Fruit fly (Drosophila melanogaster): ENCODE results near the gene CG18477.

The CG18477 gene

dm6 chr2L:15641668-15642067 lies 19.2 kb upstream of the CG18477 start:
- TF ChIP-seq Ets65A (GFP tag) (peak; percentile 91), CG13624 (GFP tag; optimal IDR thresholded peaks at IDR 0.05) (no peak)

DNA sequence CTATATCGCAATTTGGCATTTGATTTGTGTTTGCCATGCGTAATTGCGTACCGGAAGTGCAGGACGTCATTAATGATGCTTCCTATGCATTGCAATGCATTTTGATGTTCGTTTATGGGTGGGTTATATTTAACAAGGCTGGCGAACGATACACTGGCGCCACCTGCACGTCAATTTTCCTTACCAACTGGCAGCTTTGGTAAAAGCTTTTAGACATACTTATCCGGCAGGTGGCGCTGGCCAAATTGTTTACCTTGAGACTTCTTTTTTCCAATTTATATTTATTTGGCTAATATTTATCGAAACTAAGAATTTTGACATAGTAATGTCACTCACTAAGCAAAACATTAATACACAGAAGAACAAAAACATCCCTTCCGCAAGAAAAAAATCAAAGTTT lies 17.1 kb upstream of the CG18477 start:
- no peak for TF ChIP-seq crol (GFP tag; IDR thresholded peaks at IDR 0.05)
- no peak for TF ChIP-seq B-H1 (GFP tag; IDR thresholded peaks at IDR 0.05)
- TF ChIP-seq danr (GFP tag; IDR thresholded peaks at IDR 0.05): no peak
- no peak for TF ChIP-seq CG15696 (tag; optimal IDR thresholded peaks at IDR 0.05)
- TF ChIP-seq onecut (GFP tag; IDR thresholded peaks at IDR 0.05): no peak
- no peak for TF ChIP-seq CoRest (tag; optimal IDR thresholded peaks at IDR 0.05)
- peak; percentile 13 for TF ChIP-seq bab2 (GFP tag; optimal IDR thresholded peaks at IDR 0.05)
- TF ChIP-seq HLH54F (GFP tag; optimal IDR thresholded peaks at IDR 0.05): no peak
- no peak for TF ChIP-seq CG8478 (optimal IDR thresholded peaks at IDR 0.05)
- no peak for TF ChIP-seq CG15514 (GFP tag; optimal IDR thresholded peaks at IDR 0.05)
- TF ChIP-seq CG2875 (GFP tag; optimal IDR thresholded peaks at IDR 0.05): no peak
- no peak for TF ChIP-seq CG8290 (GFP tag; optimal IDR thresholded peaks at IDR 0.05)
- TF ChIP-seq CG8290 (tag; optimal IDR thresholded peaks at IDR 0.05): no peak
- no peak for TF ChIP-seq CG14050 (GFP tag; IDR thresholded peaks at IDR 0.05)
- TF ChIP-seq Trl (optimal IDR thresholded peaks at IDR 0.05): no peak
- no peak for TF ChIP-seq Trl (GFP tag; optimal IDR thresholded peaks at IDR 0.05)
- no peak for TF ChIP-seq CG15269 (tag; optimal IDR thresholded peaks at IDR 0.05)
- peak; percentile 21 for TF ChIP-seq Chrac-16 (GFP tag; optimal IDR thresholded peaks at IDR 0.05)
- TF ChIP-seq hb (GFP tag; IDR thresholded peaks at IDR 0.05; ENCODE audit: partially characterized antibody): no peak
- no peak for TF ChIP-seq CG17361 (GFP tag; IDR thresholded peaks at IDR 0.05)
- no peak for TF ChIP-seq MBD-R2 (GFP tag; IDR thresholded peaks at IDR 0.05)
- TF ChIP-seq Awh (GFP tag; IDR thresholded peaks at IDR 0.05): no peak
- TF ChIP-seq gt (GFP tag; IDR thresholded peaks at IDR 0.05): no peak
- TF ChIP-seq CG3281 (GFP tag; optimal IDR thresholded peaks at IDR 0.05): no peak
- TF ChIP-seq Spps (tag; optimal IDR thresholded peaks at IDR 0.05): no peak
- no peak for TF ChIP-seq PHDP (tag; optimal IDR thresholded peaks at IDR 0.05)
- no peak for TF ChIP-seq CG12219 (GFP tag; optimal IDR thresholded peaks at IDR 0.05)
- no peak for TF ChIP-seq chn (GFP tag; optimal IDR thresholded peaks at IDR 0.05)
- no peak for TF ChIP-seq CG30020 (tag; optimal IDR thresholded peaks at IDR 0.05)
- no peak for TF ChIP-seq CG3995 (GFP tag; optimal IDR thresholded peaks at IDR 0.05)
- no peak for TF ChIP-seq CG13775 (GFP tag; optimal IDR thresholded peaks at IDR 0.05)
- no peak for TF ChIP-seq CG7745 (tag; optimal IDR thresholded peaks at IDR 0.05)
- TF ChIP-seq CG1647 (GFP tag; optimal IDR thresholded peaks at IDR 0.05): no peak
- no peak for TF ChIP-seq cwo (GFP tag; optimal IDR thresholded peaks at IDR 0.05)
- no peak for TF ChIP-seq CG6813 (GFP tag; optimal IDR thresholded peaks at IDR 0.05)
- no peak for TF ChIP-seq BtbVII (GFP tag; optimal IDR thresholded peaks at IDR 0.05)
- TF ChIP-seq en (GFP tag; optimal IDR thresholded peaks at IDR 0.05): peak; percentile 23
- no peak for TF ChIP-seq CG10209 (GFP tag; optimal IDR thresholded peaks at IDR 0.05)
- TF ChIP-seq Nf-YB (GFP tag; optimal IDR thresholded peaks at IDR 0.05): no peak
- TF ChIP-seq Lhr (GFP tag; optimal IDR thresholded peaks at IDR 0.05): peak; percentile 15
- TF ChIP-seq CG2202 (tag; optimal IDR thresholded peaks at IDR 0.05): no peak
- TF ChIP-seq Hr3 (GFP tag; optimal IDR thresholded peaks at IDR 0.05): no peak
- TF ChIP-seq MTF-1 (GFP tag; optimal IDR thresholded peaks at IDR 0.05; ENCODE audit: borderline replicate concordance): no peak
- no peak for TF ChIP-seq CG18619 (GFP tag; optimal IDR thresholded peaks at IDR 0.05)
- TF ChIP-seq dmrt11E (tag; optimal IDR thresholded peaks at IDR 0.05): no peak
- TF ChIP-seq zf30C (GFP tag; optimal IDR thresholded peaks at IDR 0.05): no peak
- TF ChIP-seq CG31224 (GFP tag; IDR thresholded peaks at IDR 0.05): no peak
- TF ChIP-seq Sry-β (GFP tag; optimal IDR thresholded peaks at IDR 0.05): no peak
- TF ChIP-seq CG10366 (GFP tag; IDR thresholded peaks at IDR 0.05): no peak

All from whole organism, embryonic.